Worm (Caenorhabditis elegans): Measurements from ENCODE around the gene plr-1.

ce11 chrIII:11481309-11481845, 24.7 kb downstream of the plr-1 start:
- TF ChIP-seq attf-4 (tag; optimal IDR thresholded peaks at IDR 0.05) (no peak), Y75B8A.6 (GFP tag; IDR thresholded peaks at IDR 0.05) (no peak), unc-39 (tag; optimal IDR thresholded peaks at IDR 0.05) (no peak), skn-1 (tag; optimal IDR thresholded peaks at IDR 0.05) (no peak), gei-8 (GFP tag; optimal IDR thresholded peaks at IDR 0.05) (no peak), lin-13 (GFP tag; optimal IDR thresholded peaks at IDR 0.05) (no peak), F10B5.3 (tag; optimal IDR thresholded peaks at IDR 0.05) (no peak), ztf-11 (tag; optimal IDR thresholded peaks at IDR 0.05) (no peak), nhr-11 (tag; optimal IDR thresholded peaks at IDR 0.05) (no peak), egl-43 (GFP tag; IDR thresholded peaks at IDR 0.05) (no peak), arid-1 (GFP tag; conservative IDR thresholded peaks at IDR 0.05) (no peak), zfp-2 (tag; optimal IDR thresholded peaks at IDR 0.05) (no peak), unc-130 (GFP tag; optimal IDR thresholded peaks at IDR 0.05) (no peak)
